Worm (Caenorhabditis elegans): ENCODE measurements around the gene Y45G12B.3.

DNA sequence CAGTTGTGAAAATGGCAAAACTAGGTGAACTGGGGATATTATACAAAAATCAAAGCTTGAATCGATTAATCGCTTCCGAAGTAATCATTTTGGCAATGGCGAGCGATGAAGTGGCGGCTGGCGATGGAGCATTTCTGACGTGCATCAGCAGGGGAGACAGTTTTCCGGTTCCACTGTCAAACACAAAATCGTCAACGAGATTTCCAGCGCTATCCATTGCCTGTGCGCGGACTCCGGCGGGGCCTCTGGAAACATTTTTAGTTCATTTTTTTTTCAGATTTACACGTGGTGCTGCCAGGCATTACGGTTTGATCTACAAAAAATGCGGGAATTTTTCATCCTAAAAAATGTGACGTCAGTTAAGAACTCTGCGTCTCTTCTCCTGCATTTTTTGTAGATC is 7.5 kb downstream of the Y45G12B.3 start:
- TF ChIP-seq unc-3 (GFP tag; conservative IDR thresholded peaks at IDR 0.05) (no peak), unc-3 (tag; optimal IDR thresholded peaks at IDR 0.05) (no peak), unc-86 (tag; optimal IDR thresholded peaks at IDR 0.05) (no peak)
